Worm (Caenorhabditis elegans) whole organism, late embryonic: ENCODE data around the gene F28B12.1.

ENCODE experiments used
- K09A11.1 ChIP-seq: sonication (generic microtip); optimal IDR thresholded peaks from 2 replicates; lab custom pipeline; 2017; ENCODE audit warnings: antibody characterized with exemption, mild to moderate bottlenecking, missing genetic modification characterization, missing compliant biosample characterization; ENCODE audit not compliant: insufficient read depth
- ama-1 ChIP-seq: fragments of 150-350 bp; optimal IDR thresholded peaks from 2 replicates; lab custom pipeline; 2014
- ceh-30 ChIP-seq: fragments of 150-350 bp; optimal IDR thresholded peaks from 2 replicates; lab custom pipeline; 2014; ENCODE audit warnings: missing biosample characterization, missing genetic modification characterization
- dve-1 ChIP-seq: sonication (generic microtip); optimal IDR thresholded peaks from 2 replicates; lab custom pipeline; 2017; ENCODE audit warnings: antibody characterized with exemption, mild to moderate bottlenecking, missing genetic modification characterization, missing compliant biosample characterization
- lim-6 ChIP-seq: sonication (generic microtip); optimal IDR thresholded peaks from 2 replicates; lab custom pipeline; 2016; ENCODE audit warnings: missing genetic modification characterization, missing compliant biosample characterization
- sox-2 ChIP-seq: fragments of 200-800 bp; sonication (Bioruptor generic); IDR thresholded peaks from 2 replicates; pipeline ENCODE4 v1.3.6; 2022; ENCODE audit warnings: missing genetic modification reagents, missing genetic modification characterization, missing compliant biosample characterization
- unc-3 ChIP-seq, 2 experiments: fragments of 200-800 bp in 1 of 2; sonication (Bioruptor generic) in 1 of 2; sonication (generic microtip) in 1 of 2; conservative IDR thresholded peaks in 1 of 2; optimal IDR thresholded peaks in 1 of 2; 2 replicates each; pipeline versions ENCODE4 v1.3.6 to Lab custom; 2016 to 2022; ENCODE audit warnings: missing compliant biosample characterization in 2 of 2, missing genetic modification characterization in 2 of 2, missing genetic modification reagents in 1 of 2
- unc-86 ChIP-seq: sonication (generic microtip); optimal IDR thresholded peaks from 2 replicates; lab custom pipeline; 2016; ENCODE audit warnings: missing genetic modification characterization, missing compliant biosample characterization

DNA sequence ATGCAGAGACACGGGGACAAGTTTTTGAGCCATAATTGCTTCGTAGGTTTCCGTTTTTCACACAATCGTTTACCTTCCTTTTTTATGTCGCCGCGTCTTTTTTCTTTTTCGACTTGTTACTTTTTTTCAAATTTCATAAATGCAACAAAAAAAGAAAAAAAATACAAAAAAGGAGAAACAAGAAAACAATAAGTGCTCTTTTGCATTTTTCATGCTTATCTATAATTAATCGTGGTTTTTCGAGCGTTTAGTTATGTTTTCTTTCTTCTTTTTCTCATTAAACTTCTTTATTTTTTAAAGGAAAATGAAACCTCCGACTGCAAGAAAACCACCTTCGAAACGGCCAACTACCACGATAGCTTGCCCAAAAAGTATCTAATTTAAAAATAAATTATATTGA, 46.9 kb upstream of the F28B12.1 start, which contains the start of gene F59G1.4:
- TF ChIP-seq ceh-30 (no peak), K09A11.1 (no peak), dve-1 (tag; lab: Kevin White, UChicago) (no peak), lim-6 (no peak), sox-2 (GFP tag; lab: Robert Waterston, UW) (no peak), unc-86 (no peak), unc-3 (GFP tag; conservative IDR thresholded peaks at IDR 0.05; lab: Robert Waterston, UW) (no peak), unc-3 (tag; optimal IDR thresholded peaks at IDR 0.05; lab: Kevin White, UChicago) (no peak), ama-1 (lab: Kevin White, UChicago) (no peak)
